Fruit fly (Drosophila melanogaster) whole organism: ENCODE measurements around the gene CG8112.

Experiments
- CG8478 ChIP-seq: fragments of >200 bp; optimal IDR thresholded peaks from 2 replicates; lab custom pipeline; 2018; ENCODE audit warnings: inconsistent platforms
- Dll ChIP-seq: fragments of >200 bp; optimal IDR thresholded peaks from 2 replicates; lab custom pipeline; 2017
- EcR ChIP-seq, 2 experiments: fragments of >200 bp; optimal IDR thresholded peaks; 2 replicates each; lab custom pipeline; 2017; ENCODE audit warnings: missing biosample characterization in 2 of 2, missing genetic modification characterization in 2 of 2, missing genetic modification reagents in 2 of 2
- pan ChIP-seq: fragments of >200 bp; optimal IDR thresholded peaks from 2 replicates; lab custom pipeline; 2017
- psq ChIP-seq: fragments of >200 bp; optimal IDR thresholded peaks from 2 replicates; lab custom pipeline; 2017

The CG8112 gene

DNA sequence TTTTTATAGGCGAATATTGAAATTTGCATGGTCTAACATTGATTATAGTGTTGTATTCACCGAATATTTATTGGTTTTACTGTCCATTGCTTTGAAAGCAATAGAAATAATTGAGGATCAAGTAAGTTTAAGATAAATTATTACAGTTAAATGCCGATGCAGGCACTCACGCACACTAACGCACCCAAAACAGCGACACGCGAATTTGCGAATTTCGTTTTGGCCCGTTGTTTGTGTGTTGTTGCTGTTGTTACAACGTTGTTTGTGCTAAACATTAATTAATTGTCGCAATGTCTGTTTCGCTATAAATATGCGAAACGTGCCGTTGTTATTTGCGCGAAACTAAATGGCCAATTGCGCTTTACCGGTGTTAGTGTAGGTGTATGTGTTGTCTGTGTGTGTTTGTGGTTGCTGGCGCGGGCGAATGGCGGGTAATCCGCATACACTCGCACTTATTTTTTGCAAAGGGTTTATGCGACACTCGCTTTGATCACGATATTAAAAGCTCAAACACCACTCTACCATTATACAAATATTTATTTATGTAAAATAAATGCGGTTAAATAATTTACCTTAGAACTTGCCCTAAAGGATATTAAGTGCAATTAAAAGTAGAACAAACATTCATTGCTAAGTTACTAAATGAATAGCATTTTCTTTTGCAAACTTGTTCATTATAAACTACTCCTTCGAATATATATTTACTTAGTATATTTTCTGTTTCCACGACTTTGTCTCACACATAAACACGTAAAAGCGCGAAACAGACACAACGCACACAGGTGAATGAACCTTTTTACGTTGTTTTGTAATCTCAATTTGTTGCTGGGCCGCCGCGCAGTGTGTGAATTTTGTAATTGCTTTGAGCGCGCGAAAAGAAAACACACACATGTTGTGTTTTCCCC, 35.4 kb downstream of the CG8112 start:
- TF ChIP-seq psq (lab: Kevin White, UChicago) (no peak), EcR (GFP tag; optimal IDR thresholded peaks at IDR 0.05; lab: Kevin White, UChicago) (peak; percentile 66 to 75), pan (lab: Kevin White, UChicago) (no peak), CG8478 (lab: Kevin White, UChicago) (no peak), Dll (lab: Kevin White, UChicago) (no peak)

DNA sequence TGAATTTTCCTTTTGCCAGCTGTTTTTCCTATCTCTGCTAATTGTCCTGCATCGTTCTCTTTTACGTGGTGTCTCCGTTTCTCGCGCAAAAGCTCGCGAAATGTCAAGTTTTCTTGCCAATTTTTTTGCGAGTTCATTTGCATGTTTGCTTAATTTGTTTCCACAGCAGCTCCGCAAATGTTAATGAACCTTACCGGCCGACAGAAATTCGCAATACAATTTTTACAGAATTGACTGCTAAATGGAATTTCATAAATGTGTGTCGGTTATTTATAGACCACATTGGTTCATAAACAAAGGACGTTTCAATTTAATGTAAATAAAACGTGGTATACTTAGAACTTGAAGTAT, 36.0 kb downstream of the CG8112 start:
- no peak for TF ChIP-seq pan (lab: Kevin White, UChicago)
- no peak for TF ChIP-seq CG8478 (lab: Kevin White, UChicago)
- TF ChIP-seq Dll (lab: Kevin White, UChicago): no peak
